Worm (Caenorhabditis elegans): ENCODE data around the gene glc-1.

ce11 chrV:16249105-16249504 lies 29.7 kb downstream of the glc-1 start:
- TF ChIP-seq dao-5 (tag; optimal IDR thresholded peaks at IDR 0.05) (no peak), him-1 (tag; optimal IDR thresholded peaks at IDR 0.05) (no peak)

Measured in whole organism, L4/young adult.